Fruit fly (Drosophila melanogaster) whole organism, adult: ENCODE measurements around the gene CG8379.

Source experiments
- CG14711 ChIP-seq: fragments of 200-800 bp; sonication (Bioruptor generic); optimal IDR thresholded peaks from 2 replicates; lab custom pipeline; 2018; ENCODE audit warnings: missing biosample characterization, mild to moderate bottlenecking, missing genetic modification characterization, moderate library complexity
- CG1620 ChIP-seq: fragments of 200-800 bp; sonication (Bioruptor generic); optimal IDR thresholded peaks from 2 replicates; lab custom pipeline; 2016; ENCODE audit warnings: missing biosample characterization, missing genetic modification characterization
- CG7101 ChIP-seq: fragments of 200-800 bp; sonication (Bioruptor generic); optimal IDR thresholded peaks from 2 replicates; lab custom pipeline; 2018; ENCODE audit warnings: missing biosample characterization, mild to moderate bottlenecking, missing genetic modification characterization, moderate library complexity
- Clk ChIP-seq: fragments of 200-800 bp; sonication (Bioruptor generic); optimal IDR thresholded peaks from 2 replicates; lab custom pipeline; 2017; ENCODE audit warnings: missing biosample characterization, missing genetic modification characterization
- Hr96 ChIP-seq: fragments of 200-800 bp; sonication (Bioruptor generic); optimal IDR thresholded peaks from 2 replicates; lab custom pipeline; 2016; ENCODE audit warnings: missing biosample characterization, missing genetic modification characterization
- Mnt ChIP-seq: fragments of 200-800 bp; sonication (Bioruptor generic); optimal IDR thresholded peaks from 2 replicates; lab custom pipeline; 2016; ENCODE audit warnings: missing biosample characterization, mild to moderate bottlenecking, missing genetic modification characterization
- bab1 ChIP-seq: fragments of 200-800 bp; sonication (Bioruptor generic); optimal IDR thresholded peaks from 3 replicates; lab custom pipeline; 2019; ENCODE audit warnings: missing biosample characterization, mild to moderate bottlenecking, missing genetic modification characterization, moderate library complexity
- cnc ChIP-seq, 2 experiments: fragments of >200 bp; optimal IDR thresholded peaks; 2 replicates each; lab custom pipeline; 2017
- tj ChIP-seq: fragments of 200-800 bp; sonication (Bioruptor generic); optimal IDR thresholded peaks from 3 replicates; lab custom pipeline; 2017; ENCODE audit warnings: missing biosample characterization, mild to moderate bottlenecking, missing genetic modification characterization, moderate library complexity

dm6 chr3R:8844955-8845354 is 20.7 kb downstream of the CG8379 start:
- TF ChIP-seq cnc (optimal IDR thresholded peaks at IDR 0.05; lab: Kevin White, UChicago) (no peak), Mnt (no peak), bab1 (no peak), Hr96 (GFP tag; lab: Kevin White, UChicago) (no peak), CG1620 (GFP tag; lab: Kevin White, UChicago) (no peak), CG7101 (tag; lab: Kevin White, UChicago) (peak; percentile 25), Clk (GFP tag; lab: Kevin White, UChicago) (no peak), CG14711 (tag; lab: Kevin White, UChicago) (no peak), tj (GFP tag; lab: Kevin White, UChicago) (no peak)
